Fruit fly (Drosophila melanogaster) whole organism, embryonic: Measurements from ENCODE around the gene stac.

Experiments used
- Abd-B ChIP-seq: fragments of 200-800 bp; sonication (Bioruptor generic); optimal IDR thresholded peaks from 2 replicates; lab custom pipeline; 2018; ENCODE audit warnings: missing biosample characterization, mild to moderate bottlenecking, missing genetic modification characterization, moderate library complexity
- Ada2b ChIP-seq: fragments of 200-800 bp; sonication (Bioruptor generic); IDR thresholded peaks from 2 replicates; pipeline ENCODE4 v1.3.6; 2022; ENCODE audit warnings: missing biosample characterization, missing genetic modification characterization
- BEAF-32 ChIP-seq: fragments of 200-800 bp; sonication (Bioruptor generic); optimal IDR thresholded peaks from 3 replicates; lab custom pipeline; 2017; ENCODE audit warnings: missing biosample characterization, missing genetic modification characterization, mild to moderate bottlenecking, moderate library complexity, missing genetic modification reagents
- CG10565 ChIP-seq: fragments of 200-800 bp; sonication (Bioruptor generic); optimal IDR thresholded peaks from 3 replicates; lab custom pipeline; 2016; ENCODE audit warnings: missing biosample characterization, mild to moderate bottlenecking, missing genetic modification characterization
- CG11085 ChIP-seq: fragments of 200-800 bp; sonication (Bioruptor generic); IDR thresholded peaks from 2 replicates; pipeline ENCODE4 v1.3.6; 2022; ENCODE audit warnings: missing biosample characterization, missing genetic modification characterization
- CG11560 ChIP-seq: fragments of 200-800 bp; sonication (Bioruptor generic); IDR thresholded peaks from 3 replicates; pipeline ENCODE4 v1.3.6; 2022; ENCODE audit warnings: missing biosample characterization, missing genetic modification characterization
- CG12104 ChIP-seq: fragments of 200-800 bp; sonication (Bioruptor generic); optimal IDR thresholded peaks from 3 replicates; lab custom pipeline; 2016; ENCODE audit warnings: missing biosample characterization, missing genetic modification characterization
- CG12299 ChIP-seq: fragments of 200-800 bp; sonication (Bioruptor generic); optimal IDR thresholded peaks from 2 replicates; lab custom pipeline; 2018; ENCODE audit warnings: missing biosample characterization, mild to moderate bottlenecking, missing genetic modification characterization
- CG15073 ChIP-seq: fragments of 200-800 bp; sonication (Bioruptor generic); optimal IDR thresholded peaks from 2 replicates; lab custom pipeline; 2016; ENCODE audit warnings: missing biosample characterization, missing genetic modification characterization
- CG1603 ChIP-seq: fragments of 200-800 bp; sonication (Bioruptor generic); optimal IDR thresholded peaks from 2 replicates; lab custom pipeline; 2019; ENCODE audit warnings: missing biosample characterization, mild to moderate bottlenecking, missing genetic modification characterization, moderate library complexity
- CG16815 ChIP-seq: fragments of 200-800 bp; sonication (Bioruptor generic); optimal IDR thresholded peaks from 3 replicates; lab custom pipeline; 2017; ENCODE audit warnings: missing biosample characterization, mild to moderate bottlenecking, missing genetic modification characterization
- CG3281 ChIP-seq: fragments of 200-800 bp; sonication (Bioruptor generic); optimal IDR thresholded peaks from 3 replicates; lab custom pipeline; 2017; ENCODE audit warnings: missing biosample characterization, mild to moderate bottlenecking, missing genetic modification characterization
- CG4854 ChIP-seq: fragments of 200-800 bp; sonication (Bioruptor generic); optimal IDR thresholded peaks from 2 replicates; lab custom pipeline; 2016; ENCODE audit warnings: missing biosample characterization, missing genetic modification characterization, inconsistent platforms
- CG7786 ChIP-seq: fragments of 200-800 bp; sonication (Bioruptor generic); optimal IDR thresholded peaks from 2 replicates; lab custom pipeline; 2016; ENCODE audit warnings: missing biosample characterization, missing genetic modification characterization
- CTCF ChIP-seq: fragments of 200-800 bp; sonication (Bioruptor generic); optimal IDR thresholded peaks from 2 replicates; lab custom pipeline; 2017; ENCODE audit warnings: missing biosample characterization, mild to moderate bottlenecking, missing genetic modification characterization, moderate library complexity
- Dfd ChIP-seq, 2 experiments: fragments of >200 bp; optimal IDR thresholded peaks; 2 replicates each; lab custom pipeline; 2017; ENCODE audit warnings: missing biosample characterization in 2 of 2, missing genetic modification characterization in 2 of 2
- Doc2 ChIP-seq: fragments of 200-800 bp; sonication (Bioruptor generic); IDR thresholded peaks from 2 replicates; pipeline ENCODE4 v1.3.6; 2022; ENCODE audit warnings: missing biosample characterization, missing genetic modification characterization
- Dp ChIP-seq: fragments of 200-800 bp; sonication (Bioruptor generic); optimal IDR thresholded peaks from 2 replicates; lab custom pipeline; 2018; ENCODE audit warnings: missing biosample characterization, mild to moderate bottlenecking, missing genetic modification characterization, moderate library complexity
- E2f2 ChIP-seq: fragments of 200-800 bp; sonication (Bioruptor generic); IDR thresholded peaks from 2 replicates; pipeline ENCODE4 v1.3.6; 2022; ENCODE audit warnings: missing biosample characterization, missing genetic modification characterization
- Gsc ChIP-seq: fragments of 200-800 bp; sonication (Bioruptor generic); IDR thresholded peaks from 2 replicates; pipeline ENCODE4 v1.3.6; 2022; ENCODE audit warnings: missing biosample characterization, missing genetic modification characterization
- HHEX ChIP-seq: fragments of 200-800 bp; sonication (Bioruptor generic); optimal IDR thresholded peaks from 3 replicates; lab custom pipeline; 2017; ENCODE audit warnings: missing biosample characterization, mild to moderate bottlenecking, missing genetic modification characterization, missing genetic modification reagents
- HmgZ ChIP-seq: fragments of 200-800 bp; sonication (Bioruptor generic); optimal IDR thresholded peaks from 2 replicates; lab custom pipeline; 2018; ENCODE audit warnings: missing biosample characterization, mild to moderate bottlenecking, missing genetic modification characterization
- Hmr ChIP-seq: fragments of 200-800 bp; sonication (Bioruptor generic); optimal IDR thresholded peaks from 3 replicates; lab custom pipeline; 2017; ENCODE audit warnings: mild to moderate bottlenecking, missing biosample characterization, missing genetic modification reagents, missing genetic modification characterization
- Jarid2 ChIP-seq: fragments of 200-800 bp; sonication (Bioruptor generic); optimal IDR thresholded peaks from 3 replicates; lab custom pipeline; 2017; ENCODE audit warnings: mild to moderate bottlenecking, missing biosample characterization, missing genetic modification reagents, missing genetic modification characterization
- MBD-R2 ChIP-seq: fragments of 200-800 bp; sonication (Bioruptor generic); IDR thresholded peaks from 2 replicates; pipeline ENCODE4 v1.3.6; 2022; ENCODE audit warnings: missing biosample characterization, missing genetic modification characterization
- Ptx1 ChIP-seq: fragments of 200-800 bp; sonication (Bioruptor generic); IDR thresholded peaks from 2 replicates; pipeline ENCODE4 v1.3.6; 2022; ENCODE audit warnings: missing biosample characterization, missing genetic modification characterization
- Stat92E ChIP-seq, 3 experiments: fragments of >200 bp in 2 of 3; fragments of 200-800 bp in 1 of 3; sonication (Bioruptor generic) in 1 of 3; optimal IDR thresholded peaks; 2 replicates each; lab custom pipeline; 2017 to 2019; ENCODE audit warnings: missing biosample characterization in 3 of 3, missing genetic modification characterization in 3 of 3, mild to moderate bottlenecking in 1 of 3, moderate library complexity in 1 of 3
- ara ChIP-seq: fragments of 200-800 bp; sonication (Bioruptor generic); IDR thresholded peaks from 2 replicates; pipeline ENCODE4 v1.3.6; 2022; ENCODE audit warnings: missing biosample characterization, missing genetic modification characterization
- az2 ChIP-seq: fragments of 200-800 bp; sonication (Bioruptor generic); optimal IDR thresholded peaks from 3 replicates; lab custom pipeline; 2016; ENCODE audit warnings: missing biosample characterization, missing genetic modification characterization
- cad ChIP-seq: fragments of >200 bp; optimal IDR thresholded peaks from 2 replicates; lab custom pipeline; 2017; ENCODE audit warnings: missing biosample characterization, missing genetic modification characterization
- chm ChIP-seq: fragments of 200-800 bp; sonication (Bioruptor generic); IDR thresholded peaks from 2 replicates; pipeline ENCODE4 v1.3.6; 2022; ENCODE audit warnings: missing biosample characterization, missing genetic modification characterization
- ewg ChIP-seq: fragments of 200-800 bp; sonication (Bioruptor generic); optimal IDR thresholded peaks from 3 replicates; lab custom pipeline; 2017; ENCODE audit warnings: mild to moderate bottlenecking, missing biosample characterization, missing genetic modification reagents, missing genetic modification characterization
- eyg ChIP-seq: fragments of 200-800 bp; sonication (Bioruptor generic); optimal IDR thresholded peaks from 3 replicates; lab custom pipeline; 2016; ENCODE audit warnings: missing biosample characterization, missing genetic modification characterization
- fu2 ChIP-seq: fragments of 200-800 bp; sonication (Bioruptor generic); optimal IDR thresholded peaks from 2 replicates; lab custom pipeline; 2016; ENCODE audit warnings: missing biosample characterization, missing genetic modification characterization
- gfzf ChIP-seq: fragments of 200-800 bp; sonication (Bioruptor generic); optimal IDR thresholded peaks from 2 replicates; lab custom pipeline; 2016; ENCODE audit warnings: missing biosample characterization, mild to moderate bottlenecking, missing genetic modification characterization, moderate library complexity
- ham ChIP-seq: fragments of 200-800 bp; sonication (Bioruptor generic); IDR thresholded peaks from 2 replicates; pipeline ENCODE4 v1.3.6; 2022; ENCODE audit warnings: missing biosample characterization, missing genetic modification characterization
- hth ChIP-seq: fragments of >200 bp; optimal IDR thresholded peaks from 2 replicates; lab custom pipeline; 2017; ENCODE audit warnings: inconsistent platforms
- ind ChIP-seq: fragments of 200-800 bp; sonication (Bioruptor generic); optimal IDR thresholded peaks from 3 replicates; lab custom pipeline; 2016; ENCODE audit warnings: missing biosample characterization, missing genetic modification characterization
- insv ChIP-seq, 2 experiments: fragments of 200-800 bp; sonication (Bioruptor generic); optimal IDR thresholded peaks; 3 replicates each; lab custom pipeline; 2016 to 2018; ENCODE audit warnings: missing biosample characterization in 2 of 2, missing genetic modification characterization in 2 of 2
- kay ChIP-seq: fragments of 200-800 bp; sonication (Bioruptor generic); optimal IDR thresholded peaks from 2 replicates; lab custom pipeline; 2016; ENCODE audit warnings: missing biosample characterization, missing genetic modification characterization
- nau ChIP-seq: fragments of 200-800 bp; sonication (Bioruptor generic); optimal IDR thresholded peaks from 3 replicates; lab custom pipeline; 2017; ENCODE audit warnings: missing biosample characterization, mild to moderate bottlenecking, missing genetic modification characterization, missing genetic modification reagents
- org-1 ChIP-seq: fragments of 200-800 bp; sonication (Bioruptor generic); optimal IDR thresholded peaks from 2 replicates; lab custom pipeline; 2017; ENCODE audit warnings: missing biosample characterization, missing genetic modification characterization
- otp ChIP-seq: fragments of 200-800 bp; sonication (Bioruptor generic); IDR thresholded peaks from 3 replicates; pipeline ENCODE4, ENCODE4 v1.3.6; 2022; ENCODE audit warnings: missing biosample characterization, missing genetic modification characterization
- phol ChIP-seq: fragments of 200-800 bp; sonication (Bioruptor generic); optimal IDR thresholded peaks from 3 replicates; lab custom pipeline; 2018; ENCODE audit warnings: missing biosample characterization, mild to moderate bottlenecking, missing genetic modification characterization, moderate library complexity
- pita ChIP-seq: fragments of 200-800 bp; sonication (Bioruptor generic); optimal IDR thresholded peaks from 2 replicates; lab custom pipeline; 2017; ENCODE audit warnings: missing biosample characterization, mild to moderate bottlenecking, missing genetic modification characterization
- pzg ChIP-seq: fragments of 200-800 bp; sonication (Bioruptor generic); optimal IDR thresholded peaks from 3 replicates; lab custom pipeline; 2018; ENCODE audit warnings: missing biosample characterization, mild to moderate bottlenecking, missing genetic modification characterization, moderate library complexity
- sd ChIP-seq: fragments of 200-800 bp; sonication (Bioruptor generic); optimal IDR thresholded peaks from 3 replicates; lab custom pipeline; 2018; ENCODE audit warnings: missing biosample characterization, mild to moderate bottlenecking, missing genetic modification characterization, moderate library complexity
- stwl ChIP-seq: fragments of 200-800 bp; sonication (Bioruptor generic); optimal IDR thresholded peaks from 3 replicates; lab custom pipeline; 2018; ENCODE audit warnings: missing biosample characterization, mild to moderate bottlenecking, missing genetic modification characterization, moderate library complexity
- tin ChIP-seq: fragments of 200-800 bp; sonication (Bioruptor generic); optimal IDR thresholded peaks from 3 replicates; lab custom pipeline; 2016; ENCODE audit warnings: missing biosample characterization, missing genetic modification characterization
- tio ChIP-seq: fragments of 200-800 bp; sonication (Bioruptor generic); optimal IDR thresholded peaks from 2 replicates; lab custom pipeline; 2017; ENCODE audit warnings: missing biosample characterization, missing genetic modification characterization, inconsistent platforms
- toy ChIP-seq: fragments of 200-800 bp; sonication (Bioruptor generic); IDR thresholded peaks from 2 replicates; pipeline ENCODE4 v1.3.6; 2022; ENCODE audit warnings: missing biosample characterization, missing genetic modification characterization
- vfl ChIP-seq: fragments of 200-800 bp; sonication (Bioruptor generic); optimal IDR thresholded peaks from 2 replicates; lab custom pipeline; 2016; ENCODE audit warnings: missing biosample characterization, missing genetic modification characterization
- wor ChIP-seq: fragments of 200-800 bp; sonication (Bioruptor generic); IDR thresholded peaks from 2 replicates; pipeline ENCODE4 v1.3.6; 2022; ENCODE audit warnings: missing biosample characterization, missing genetic modification characterization

Gene stac

dm6 chr3R:25047504-25047903 lies 8.6 kb upstream of the stac start, which contains the start of gene CG11790 (continued):
- TF ChIP-seq kay (no peak), CG15073 (GFP tag; lab: Kevin White, UChicago) (no peak), MBD-R2 (peak; percentile 84), gfzf (GFP tag; lab: Kevin White, UChicago) (peak; percentile 25), CG7786 (GFP tag; lab: Kevin White, UChicago) (no peak), Jarid2 (GFP tag; lab: Kevin White, UChicago) (no peak), CG11085 (GFP tag; lab: Robert Waterston, UW) (no peak), Dfd (GFP tag; optimal IDR thresholded peaks at IDR 0.05; lab: Kevin White, UChicago) (no peak), ind (GFP tag; lab: Kevin White, UChicago) (no peak), az2 (GFP tag; lab: Kevin White, UChicago) (no peak), CG4854 (GFP tag; lab: Kevin White, UChicago) (no peak), E2f2 (GFP tag; lab: Robert Waterston, UW) (0 out of 2 replicates have a peak, but pooled peaks have one; percentile 21), Ptx1 (GFP tag; lab: Robert Waterston, UW) (no peak), nau (GFP tag; lab: Kevin White, UChicago) (no peak), org-1 (GFP tag; lab: Kevin White, UChicago) (no peak), wor (GFP tag; lab: Robert Waterston, UW) (no peak), ewg (no peak), CG3281 (GFP tag; lab: Kevin White, UChicago) (no peak), eyg (GFP tag; lab: Kevin White, UChicago) (no peak), vfl (GFP tag; lab: Kevin White, UChicago) (no peak), HmgZ (peak; percentile 46), CG10565 (GFP tag; lab: Kevin White, UChicago) (no peak), chm (GFP tag; lab: Robert Waterston, UW) (no peak), CTCF (GFP tag; lab: Kevin White, UChicago) (no peak), Doc2 (GFP tag; lab: Robert Waterston, UW) (no peak), CG12104 (GFP tag; lab: Kevin White, UChicago) (no peak), phol (tag; lab: Kevin White, UChicago) (no peak), HHEX (GFP tag; lab: Kevin White, UChicago) (no peak), cad (no peak), hth (lab: Kevin White, UChicago) (no peak), Ada2b (GFP tag; lab: Robert Waterston, UW) (no peak), insv (GFP tag; optimal IDR thresholded peaks at IDR 0.05; lab: Kevin White, UChicago) (no peak), sd (tag; lab: Kevin White, UChicago) (no peak), CG12299 (tag; lab: Kevin White, UChicago) (no peak), BEAF-32 (GFP tag; lab: Kevin White, UChicago) (peak; percentile 74), ara (GFP tag; lab: Robert Waterston, UW) (no peak), Abd-B (GFP tag; lab: Kevin White, UChicago) (no peak), stwl (tag; lab: Kevin White, UChicago) (peak; percentile 38), CG16815 (GFP tag; lab: Kevin White, UChicago) (no peak), pita (no peak), tio (GFP tag; lab: Kevin White, UChicago) (no peak), CG11560 (tag; lab: Robert Waterston, UW) (no peak), Gsc (no peak), Hmr (no peak), CG1603 (tag; lab: Kevin White, UChicago) (peak; percentile 59), ham (GFP tag; lab: Robert Waterston, UW) (no peak), Dp (GFP tag; lab: Kevin White, UChicago) (peak; percentile 7), pzg (GFP tag; lab: Kevin White, UChicago) (peak; percentile 63), tin (GFP tag; lab: Kevin White, UChicago) (no peak), toy (no peak), fu2 (no peak), Stat92E (GFP tag; optimal IDR thresholded peaks at IDR 0.05; lab: Kevin White, UChicago) (no peak), otp (no peak)
